Fruit fly (Drosophila melanogaster): ENCODE measurements around the gene Ncoa6.

DNA sequence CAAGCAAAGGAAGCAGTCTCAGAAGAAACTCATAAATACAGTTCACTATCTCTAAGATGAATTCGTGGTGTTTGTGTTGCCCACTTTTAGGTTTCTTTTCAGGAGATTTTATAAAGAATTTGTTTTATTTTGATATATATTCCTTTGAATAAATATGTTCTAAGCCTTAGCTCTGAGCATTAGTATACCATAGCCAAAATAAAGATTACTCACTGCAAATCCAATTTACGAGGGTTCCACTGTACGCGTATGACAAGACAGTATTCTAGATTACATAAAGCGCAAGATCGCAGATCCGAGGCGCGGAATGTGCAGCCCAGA is 33.9 kb downstream of the Ncoa6 start:
- TF ChIP-seq Myc (optimal IDR thresholded peaks at IDR 0.05) (no peak), Sin3A (optimal IDR thresholded peaks at IDR 0.05) (no peak), h (optimal IDR thresholded peaks at IDR 0.05) (no peak), ttk (optimal IDR thresholded peaks at IDR 0.05) (no peak)
